Worm (Caenorhabditis elegans) whole organism, L1 larva: ENCODE results near the gene Y47D3B.12.

ENCODE experiments used
- Y116A8C.19 ChIP-seq: sonication (generic microtip); optimal IDR thresholded peaks from 2 replicates; lab custom pipeline; 2016; ENCODE audit warnings: missing compliant biosample characterization, missing genetic modification characterization, borderline replicate concordance
- aly-2 ChIP-seq: fragments of 150-350 bp; optimal IDR thresholded peaks from 2 replicates; lab custom pipeline; 2014; ENCODE audit warnings: missing biosample characterization, missing genetic modification characterization
- blmp-1 ChIP-seq: fragments of 150-350 bp; optimal IDR thresholded peaks from 2 replicates; lab custom pipeline; 2014; ENCODE audit warnings: missing biosample characterization, missing genetic modification characterization
- ceh-63 ChIP-seq: fragments of 200-800 bp; sonication (Bioruptor generic); optimal IDR thresholded peaks from 2 replicates; lab custom pipeline; 2018; ENCODE audit warnings: mild to moderate bottlenecking, missing genetic modification characterization, missing compliant biosample characterization
- ceh-88 ChIP-seq: fragments of 200-800 bp; sonication (Bioruptor generic); IDR thresholded peaks from 2 replicates; pipeline ENCODE4 v1.3.6; 2022; ENCODE audit warnings: missing genetic modification characterization, missing compliant biosample characterization
- ceh-90 ChIP-seq: sonication (generic microtip); optimal IDR thresholded peaks from 2 replicates; lab custom pipeline; 2016; ENCODE audit warnings: missing genetic modification characterization, missing compliant biosample characterization
- efl-1 ChIP-seq, 4 experiments: fragments of 150-350 bp; optimal IDR thresholded peaks in 3 of 4; peaks in 1 of 4; 1 replicate in 1 of 4; 2 replicates in 3 of 4; lab custom pipeline; 2014; ENCODE audit warnings: missing biosample characterization in 2 of 4, missing genetic modification characterization in 2 of 4, missing genetic modification reagents in 2 of 4
- efl-3 ChIP-seq: fragments of 200-800 bp; sonication (Bioruptor generic); optimal IDR thresholded peaks from 2 replicates; lab custom pipeline; 2018; ENCODE audit warnings: mild to moderate bottlenecking, missing genetic modification characterization, missing compliant biosample characterization
- egl-13 ChIP-seq: sonication (generic microtip); optimal IDR thresholded peaks from 2 replicates; lab custom pipeline; 2016; ENCODE audit warnings: missing genotype, missing genetic modification reagents, missing genetic modification characterization, missing compliant biosample characterization
- elt-2 ChIP-seq: sonication (generic microtip); optimal IDR thresholded peaks from 2 replicates; lab custom pipeline; 2016; ENCODE audit warnings: missing genetic modification characterization, mild to moderate bottlenecking, inconsistent platforms, missing compliant biosample characterization, missing genetic modification reagents
- elt-3 ChIP-seq, 6 experiments: fragments of 150-350 bp in 1 of 6; sonication (generic microtip); optimal IDR thresholded peaks; 2 replicates each; lab custom pipeline; 2017 to 2018; ENCODE audit warnings: missing biosample characterization in 6 of 6, missing genetic modification characterization in 6 of 6, inconsistent platforms in 1 of 6
- fkh-4 ChIP-seq: sonication (generic microtip); optimal IDR thresholded peaks from 2 replicates; lab custom pipeline; 2016; ENCODE audit warnings: missing compliant biosample characterization, missing genetic modification characterization, borderline replicate concordance
- fkh-8 ChIP-seq: sonication (generic microtip); optimal IDR thresholded peaks from 2 replicates; lab custom pipeline; 2016; ENCODE audit warnings: mild to moderate bottlenecking, missing genetic modification characterization, missing compliant biosample characterization
- grh-1 ChIP-seq: fragments of 200-800 bp; sonication (Bioruptor generic); IDR thresholded peaks from 2 replicates; pipeline ENCODE4 v1.3.6; 2022; ENCODE audit warnings: missing genetic modification reagents, missing genetic modification characterization, missing compliant biosample characterization
- hlh-4 ChIP-seq: sonication (generic microtip); optimal IDR thresholded peaks from 2 replicates; lab custom pipeline; 2016; ENCODE audit warnings: mild to moderate bottlenecking, missing genetic modification characterization, missing compliant biosample characterization
- hpl-2 ChIP-seq: fragments of 150-350 bp; optimal IDR thresholded peaks from 2 replicates; lab custom pipeline; 2014; ENCODE audit warnings: missing biosample characterization, missing genetic modification reagents, missing genetic modification characterization
- irx-1 ChIP-seq: sonication (generic microtip); optimal IDR thresholded peaks from 2 replicates; lab custom pipeline; 2016; ENCODE audit warnings: missing genetic modification characterization, missing compliant biosample characterization
- lin-14 ChIP-seq: fragments of 200-800 bp; sonication (Bioruptor generic); optimal IDR thresholded peaks from 2 replicates; lab custom pipeline; 2018; ENCODE audit warnings: mild to moderate bottlenecking, missing genetic modification characterization, moderate library complexity, missing compliant biosample characterization
- lin-15B ChIP-seq: fragments of 150-350 bp; sonication (generic microtip); optimal IDR thresholded peaks from 3 replicates; lab custom pipeline; 2014; ENCODE audit warnings: missing biosample characterization, missing genetic modification characterization
- lir-3 ChIP-seq: sonication (generic microtip); optimal IDR thresholded peaks from 2 replicates; lab custom pipeline; 2016; ENCODE audit warnings: mild to moderate bottlenecking, missing genetic modification characterization, moderate library complexity, missing compliant biosample characterization; ENCODE audit not compliant: poor library complexity
- mab-9 ChIP-seq: fragments of 200-800 bp; sonication (Bioruptor generic); IDR thresholded peaks from 2 replicates; pipeline ENCODE4 v1.3.6; 2022; ENCODE audit warnings: missing genetic modification reagents, missing genetic modification characterization, missing compliant biosample characterization
- mdl-1 ChIP-seq, 2 experiments: fragments of 150-350 bp; optimal IDR thresholded peaks; 2 replicates each; lab custom pipeline; 2014 to 2017; ENCODE audit warnings: missing biosample characterization in 2 of 2, missing genetic modification characterization in 2 of 2, inconsistent platforms in 1 of 2
- mep-1 ChIP-seq: fragments of 150-350 bp; optimal IDR thresholded peaks from 2 replicates; lab custom pipeline; 2014; ENCODE audit warnings: missing biosample characterization, missing genetic modification characterization
- nhr-12 ChIP-seq: sonication (generic microtip); optimal IDR thresholded peaks from 2 replicates; lab custom pipeline; 2017; ENCODE audit warnings: missing biosample characterization, missing genetic modification characterization
- nhr-19 ChIP-seq: fragments of 200-800 bp; sonication (Bioruptor generic); conservative IDR thresholded peaks from 2 replicates; pipeline ENCODE4 v1.3.6; 2022; ENCODE audit warnings: missing genetic modification characterization, missing compliant biosample characterization
- nhr-76 ChIP-seq: sonication (generic microtip); optimal IDR thresholded peaks from 2 replicates; lab custom pipeline; 2017; ENCODE audit warnings: missing biosample characterization, missing genetic modification characterization
- nhr-84 ChIP-seq: sonication (generic microtip); optimal IDR thresholded peaks from 2 replicates; lab custom pipeline; 2017; ENCODE audit warnings: missing biosample characterization, missing genetic modification characterization
- pqm-1 ChIP-seq: sonication (generic microtip); optimal IDR thresholded peaks from 3 replicates; lab custom pipeline; 2017; ENCODE audit warnings: missing biosample characterization, missing genetic modification characterization
- snpc-4 ChIP-seq: fragments of 150-350 bp; optimal IDR thresholded peaks from 2 replicates; lab custom pipeline; 2014; ENCODE audit warnings: missing biosample characterization, missing genetic modification characterization
- sptf-1 ChIP-seq: fragments of 150-350 bp; optimal IDR thresholded peaks from 2 replicates; lab custom pipeline; 2014; ENCODE audit warnings: missing biosample characterization, missing genetic modification characterization
- sup-37 ChIP-seq: fragments of 200-800 bp; sonication (Bioruptor generic); optimal IDR thresholded peaks from 2 replicates; lab custom pipeline; 2018; ENCODE audit warnings: mild to moderate bottlenecking, missing genetic modification characterization, missing compliant biosample characterization
- tbx-2 ChIP-seq: sonication (generic microtip); optimal IDR thresholded peaks from 2 replicates; lab custom pipeline; 2016; ENCODE audit warnings: missing genetic modification characterization, missing compliant biosample characterization
- tlp-1 ChIP-seq: fragments of 150-350 bp; optimal IDR thresholded peaks from 2 replicates; lab custom pipeline; 2014; ENCODE audit warnings: missing biosample characterization, missing genetic modification characterization
- unc-130 ChIP-seq: fragments of 150-350 bp; optimal IDR thresholded peaks from 2 replicates; lab custom pipeline; 2017; ENCODE audit warnings: missing biosample characterization, missing genetic modification characterization, inconsistent platforms
- unc-30 ChIP-seq: sonication (generic microtip); optimal IDR thresholded peaks from 2 replicates; lab custom pipeline; 2017; ENCODE audit warnings: missing biosample characterization, missing genetic modification characterization
- unc-62 ChIP-seq: fragments of 150-350 bp; optimal IDR thresholded peaks from 2 replicates; lab custom pipeline; 2014; ENCODE audit warnings: missing biosample characterization, missing genetic modification reagents, missing genetic modification characterization
- vab-15 ChIP-seq: sonication (generic microtip); optimal IDR thresholded peaks from 2 replicates; lab custom pipeline; 2017; ENCODE audit warnings: missing genotype, mild to moderate bottlenecking, missing genetic modification characterization, missing compliant biosample characterization

The Y47D3B.12 gene

ce11 chrIII:11357418-11357817 lies 45.4 kb upstream of the Y47D3B.12 start (continued):
- TF ChIP-seq elt-3 (tag; optimal IDR thresholded peaks at IDR 0.05; lab: Kevin White, UChicago), result peak in 3 of 6 experiments; percentile 52 to 79 (median 64)
- no peak for TF ChIP-seq lin-15B (tag; lab: Kevin White, UChicago)
- no peak for TF ChIP-seq mep-1 (tag; lab: Kevin White, UChicago)
- TF ChIP-seq efl-1 (optimal IDR thresholded peaks at IDR 0.05; lab: Kevin White, UChicago), result no peak
- TF ChIP-seq efl-1 (GFP tag; optimal IDR thresholded peaks at IDR 0.05 in 1 of 2; lab: Kevin White, UChicago), result peak in 1 of 2 experiments; percentile 47
- TF ChIP-seq nhr-19 (GFP tag; lab: Robert Waterston, UW), result no peak
- TF ChIP-seq, all 84 proteins: peak for 6

- no peak for TF ChIP-seq nhr-76
- no peak for TF ChIP-seq pqm-1 (tag; lab: Kevin White, UChicago)
- TF ChIP-seq grh-1 (GFP tag; lab: Robert Waterston, UW), result no peak
- no peak for TF ChIP-seq ceh-88
- TF ChIP-seq lin-14 (GFP tag; lab: Kevin White, UChicago), result peak; percentile 22
- no peak for TF ChIP-seq mab-9 (GFP tag; lab: Robert Waterston, UW)
- TF ChIP-seq ceh-63 (GFP tag; lab: Kevin White, UChicago), result peak; percentile 29
- no peak for TF ChIP-seq efl-3 (GFP tag; lab: Kevin White, UChicago)
- no peak for TF ChIP-seq blmp-1
- no peak for TF ChIP-seq hpl-2 (GFP tag; lab: Kevin White, UChicago)
- TF ChIP-seq, all 84 proteins: peak for 2
These were observed 44.5 kb upstream of the Y47D3B.12 start for ce11 chrIII:11358273-11358672.

- TF ChIP-seq vab-15 (no peak), egl-13 (tag; lab: Kevin White, UChicago) (no peak), tlp-1 (tag; lab: Kevin White, UChicago) (no peak), elt-3 (tag; optimal IDR thresholded peaks at IDR 0.05; lab: Kevin White, UChicago) (no peak), mdl-1 (tag; optimal IDR thresholded peaks at IDR 0.05; lab: Kevin White, UChicago) (no peak), blmp-1 (no peak), unc-30 (tag; lab: Kevin White, UChicago) (no peak), hlh-4 (tag; lab: Kevin White, UChicago) (no peak), lin-14 (GFP tag; lab: Kevin White, UChicago) (no peak), sptf-1 (no peak), snpc-4 (no peak), elt-2 (tag; lab: Kevin White, UChicago) (no peak), fkh-8 (tag; lab: Kevin White, UChicago) (no peak), ceh-90 (tag; lab: Kevin White, UChicago) (no peak), irx-1 (tag; lab: Kevin White, UChicago) (no peak), unc-130 (tag; lab: Kevin White, UChicago) (no peak)
These were observed 43.4 kb upstream of the Y47D3B.12 start for ce11 chrIII:11359422-11359821.

ce11 chrIII:11360156-11360555 lies 42.7 kb upstream of the Y47D3B.12 start, which contains the start of gene T28D6.4:
Gene T28D6.4, plus strand, starts transcription at chrIII:11360456.
- TF ChIP-seq mdl-1 (tag; optimal IDR thresholded peaks at IDR 0.05; lab: Kevin White, UChicago) (no peak), tbx-2 (tag; lab: Kevin White, UChicago) (no peak), sup-37 (GFP tag; lab: Kevin White, UChicago) (no peak), lir-3 (no peak), lin-14 (GFP tag; lab: Kevin White, UChicago) (peak; percentile 3), nhr-84 (no peak), aly-2 (tag; lab: Kevin White, UChicago) (no peak), lin-15B (tag; lab: Kevin White, UChicago) (no peak)

ce11 chrIII:11361394-11361793 lies 41.4 kb upstream of the Y47D3B.12 start:
- TF ChIP-seq hpl-2 (GFP tag; lab: Kevin White, UChicago) (no peak), Y116A8C.19 (tag; lab: Kevin White, UChicago) (no peak), sptf-1 (no peak), fkh-4 (no peak), nhr-12 (no peak), unc-62 (GFP tag; lab: Kevin White, UChicago) (no peak), efl-1 (optimal IDR thresholded peaks at IDR 0.05; lab: Kevin White, UChicago) (no peak), efl-1 (GFP tag; optimal IDR thresholded peaks at IDR 0.05 in 1 of 2; lab: Kevin White, UChicago) (peak in 1 of 2 experiments; percentile 70)
